Fruit fly (Drosophila melanogaster) whole organism, embryonic: ENCODE data around the gene CG11670.

Experiments used
- C15 ChIP-seq: fragments of 200-800 bp; sonication (Bioruptor generic); IDR thresholded peaks from 3 replicates; pipeline ENCODE4 v1.3.6; 2022; ENCODE audit warnings: missing biosample characterization, missing genetic modification characterization
- CG10959 ChIP-seq: fragments of 200-800 bp; sonication (Bioruptor generic); IDR thresholded peaks from 2 replicates; pipeline ENCODE4 v1.3.6; 2022; ENCODE audit warnings: missing biosample characterization, missing genetic modification characterization
- CG10979 ChIP-seq: fragments of 200-800 bp; sonication (Bioruptor generic); optimal IDR thresholded peaks from 2 replicates; lab custom pipeline; 2018; ENCODE audit warnings: missing biosample characterization, mild to moderate bottlenecking, missing genetic modification characterization, moderate library complexity
- CG12744 ChIP-seq: fragments of 200-800 bp; sonication (Bioruptor generic); optimal IDR thresholded peaks from 2 replicates; lab custom pipeline; 2016; ENCODE audit warnings: missing biosample characterization, missing genetic modification characterization
- CG13424 ChIP-seq: fragments of 200-800 bp; sonication (Bioruptor generic); optimal IDR thresholded peaks from 2 replicates; lab custom pipeline; 2019; ENCODE audit warnings: missing biosample characterization, mild to moderate bottlenecking, missing genetic modification characterization, moderate library complexity
- CG13624 ChIP-seq: fragments of 200-800 bp; sonication (Bioruptor generic); optimal IDR thresholded peaks from 2 replicates; lab custom pipeline; 2016; ENCODE audit warnings: missing biosample characterization, missing genetic modification characterization
- CG15479 ChIP-seq: fragments of 200-800 bp; sonication (Bioruptor generic); optimal IDR thresholded peaks from 3 replicates; lab custom pipeline; 2019; ENCODE audit warnings: missing biosample characterization, mild to moderate bottlenecking, missing genetic modification characterization, moderate library complexity
- CG1602 ChIP-seq: fragments of 200-800 bp; sonication (Bioruptor generic); optimal IDR thresholded peaks from 3 replicates; lab custom pipeline; 2016; ENCODE audit warnings: missing biosample characterization, missing genetic modification characterization
- CG17829 ChIP-seq: fragments of 200-800 bp; optimal IDR thresholded peaks from 2 replicates; lab custom pipeline; 2019; ENCODE audit warnings: missing biosample characterization, mild to moderate bottlenecking, missing genetic modification characterization, moderate library complexity
- CG17912 ChIP-seq: fragments of 200-800 bp; sonication (Bioruptor generic); optimal IDR thresholded peaks from 2 replicates; lab custom pipeline; 2018; ENCODE audit warnings: missing biosample characterization, mild to moderate bottlenecking, missing genetic modification characterization
- CG2116 ChIP-seq: fragments of 200-800 bp; sonication (Bioruptor generic); optimal IDR thresholded peaks from 3 replicates; lab custom pipeline; 2018; ENCODE audit warnings: missing biosample characterization, mild to moderate bottlenecking, missing genetic modification characterization
- CG2120 ChIP-seq: fragments of 200-800 bp; sonication (Bioruptor generic); optimal IDR thresholded peaks from 3 replicates; lab custom pipeline; 2016; ENCODE audit warnings: missing biosample characterization, missing genetic modification characterization
- CG2712 ChIP-seq: fragments of 200-800 bp; optimal IDR thresholded peaks from 3 replicates; lab custom pipeline; 2019; ENCODE audit warnings: missing biosample characterization, mild to moderate bottlenecking, missing genetic modification characterization, moderate library complexity
- CG3163 ChIP-seq: fragments of 200-800 bp; sonication (Bioruptor generic); optimal IDR thresholded peaks from 3 replicates; lab custom pipeline; 2016; ENCODE audit warnings: missing biosample characterization, missing genetic modification characterization
- CG3995 ChIP-seq: fragments of 200-800 bp; sonication (Bioruptor generic); optimal IDR thresholded peaks from 3 replicates; lab custom pipeline; 2016; ENCODE audit warnings: missing biosample characterization, missing genetic modification characterization
- CG5180 ChIP-seq: fragments of 200-800 bp; sonication (Bioruptor generic); optimal IDR thresholded peaks from 3 replicates; lab custom pipeline; 2017; ENCODE audit warnings: missing biosample characterization, missing genetic modification characterization, mild to moderate bottlenecking, moderate library complexity, missing genetic modification reagents
- CG7357 ChIP-seq: fragments of 200-800 bp; sonication (Bioruptor generic); IDR thresholded peaks from 3 replicates; pipeline ENCODE4 v1.3.6; 2022; ENCODE audit warnings: missing biosample characterization, missing genetic modification characterization
- CG8089 ChIP-seq: fragments of 200-800 bp; sonication (Bioruptor generic); optimal IDR thresholded peaks from 3 replicates; lab custom pipeline; 2016; ENCODE audit warnings: missing biosample characterization, missing genetic modification characterization
- CG8290 ChIP-seq, 3 experiments: fragments of 200-800 bp; sonication (Bioruptor generic); optimal IDR thresholded peaks; 2 replicates each; lab custom pipeline; 2016 to 2019; ENCODE audit warnings: missing biosample characterization in 3 of 3, missing genetic modification characterization in 3 of 3, mild to moderate bottlenecking in 2 of 3, moderate library complexity in 1 of 3
- CG9609 ChIP-seq: fragments of 200-800 bp; sonication (Bioruptor generic); optimal IDR thresholded peaks from 3 replicates; lab custom pipeline; 2016; ENCODE audit warnings: missing biosample characterization, missing genetic modification characterization
- CG9817 ChIP-seq: fragments of 200-800 bp; sonication (Bioruptor generic); optimal IDR thresholded peaks from 2 replicates; lab custom pipeline; 2018; ENCODE audit warnings: missing biosample characterization, mild to moderate bottlenecking, missing genetic modification characterization, moderate library complexity
- CG9932 ChIP-seq: fragments of 200-800 bp; sonication (Bioruptor generic); IDR thresholded peaks from 2 replicates; pipeline ENCODE4 v1.3.6; 2022; ENCODE audit warnings: missing biosample characterization, missing genetic modification characterization
- Chrac-16 ChIP-seq: fragments of 200-800 bp; sonication (Bioruptor generic); optimal IDR thresholded peaks from 3 replicates; lab custom pipeline; 2016; ENCODE audit warnings: missing biosample characterization, missing genetic modification characterization
- CrebB ChIP-seq: fragments of 200-800 bp; sonication (Bioruptor generic); optimal IDR thresholded peaks from 3 replicates; lab custom pipeline; 2018; ENCODE audit warnings: missing biosample characterization, mild to moderate bottlenecking, missing genetic modification characterization
- Dll ChIP-seq: fragments of 200-800 bp; sonication (Bioruptor generic); IDR thresholded peaks from 4 replicates; pipeline ENCODE4 v1.3.6; 2022; ENCODE audit warnings: missing biosample characterization, missing genetic modification characterization; ENCODE audit not compliant: partially characterized antibody
- HLH54F ChIP-seq: fragments of 200-800 bp; sonication (Bioruptor generic); optimal IDR thresholded peaks from 3 replicates; lab custom pipeline; 2016; ENCODE audit warnings: missing biosample characterization, missing genetic modification characterization
- Hmr ChIP-seq: fragments of 200-800 bp; sonication (Bioruptor generic); optimal IDR thresholded peaks from 3 replicates; lab custom pipeline; 2017; ENCODE audit warnings: mild to moderate bottlenecking, missing biosample characterization, missing genetic modification reagents, missing genetic modification characterization
- Jarid2 ChIP-seq: fragments of 200-800 bp; sonication (Bioruptor generic); optimal IDR thresholded peaks from 3 replicates; lab custom pipeline; 2017; ENCODE audit warnings: mild to moderate bottlenecking, missing biosample characterization, missing genetic modification reagents, missing genetic modification characterization
- Med ChIP-seq: fragments of 200-800 bp; sonication (Bioruptor generic); peaks from one replicate; lab custom pipeline; 2016; ENCODE audit warnings: missing biosample characterization, missing genetic modification characterization, mild to moderate bottlenecking, inconsistent platforms, moderate library complexity
- Ptx1 ChIP-seq: fragments of 200-800 bp; sonication (Bioruptor generic); IDR thresholded peaks from 2 replicates; pipeline ENCODE4 v1.3.6; 2022; ENCODE audit warnings: missing biosample characterization, missing genetic modification characterization
- Trl ChIP-seq, 3 experiments: fragments of >200 bp in 2 of 3; fragments of 200-800 bp in 1 of 3; sonication (Bioruptor generic) in 1 of 3; optimal IDR thresholded peaks; 2 replicates in 1 of 3; 3 replicates in 2 of 3; lab custom pipeline; 2016 to 2017; ENCODE audit warnings: missing biosample characterization in 1 of 3, missing genetic modification characterization in 1 of 3
- crc ChIP-seq: fragments of 200-800 bp; sonication (Bioruptor generic); optimal IDR thresholded peaks from 2 replicates; lab custom pipeline; 2016; ENCODE audit warnings: missing biosample characterization, missing genetic modification characterization
- cwo ChIP-seq: fragments of 200-800 bp; sonication (Bioruptor generic); optimal IDR thresholded peaks from 3 replicates; lab custom pipeline; 2017; ENCODE audit warnings: missing biosample characterization, missing genetic modification characterization, mild to moderate bottlenecking, moderate library complexity, missing genetic modification reagents
- dmrt11E ChIP-seq: fragments of 200-800 bp; sonication (Bioruptor generic); optimal IDR thresholded peaks from 3 replicates; lab custom pipeline; 2018; ENCODE audit warnings: missing biosample characterization, mild to moderate bottlenecking, missing genetic modification characterization, moderate library complexity
- fru ChIP-seq: fragments of >200 bp; optimal IDR thresholded peaks from 2 replicates; lab custom pipeline; 2017
- grau ChIP-seq: fragments of 200-800 bp; optimal IDR thresholded peaks from 3 replicates; lab custom pipeline; 2019; ENCODE audit warnings: missing biosample characterization, mild to moderate bottlenecking, missing genetic modification characterization, moderate library complexity
- insv ChIP-seq, 2 experiments: fragments of 200-800 bp; sonication (Bioruptor generic); optimal IDR thresholded peaks; 3 replicates each; lab custom pipeline; 2016 to 2018; ENCODE audit warnings: missing biosample characterization in 2 of 2, missing genetic modification characterization in 2 of 2
- jing ChIP-seq: fragments of 200-800 bp; sonication (Bioruptor generic); optimal IDR thresholded peaks from 2 replicates; lab custom pipeline; 2018; ENCODE audit warnings: missing biosample characterization, mild to moderate bottlenecking, missing genetic modification characterization
- phol ChIP-seq: fragments of 200-800 bp; sonication (Bioruptor generic); optimal IDR thresholded peaks from 3 replicates; lab custom pipeline; 2018; ENCODE audit warnings: missing biosample characterization, mild to moderate bottlenecking, missing genetic modification characterization, moderate library complexity
- pzg ChIP-seq: fragments of 200-800 bp; sonication (Bioruptor generic); optimal IDR thresholded peaks from 3 replicates; lab custom pipeline; 2018; ENCODE audit warnings: missing biosample characterization, mild to moderate bottlenecking, missing genetic modification characterization, moderate library complexity
- vvl ChIP-seq: fragments of 200-800 bp; sonication (Bioruptor generic); IDR thresholded peaks from 2 replicates; pipeline ENCODE4 v1.3.6; 2022; ENCODE audit warnings: missing biosample characterization, missing genetic modification characterization
- zen ChIP-seq: fragments of 200-800 bp; sonication (Bioruptor generic); optimal IDR thresholded peaks from 3 replicates; lab custom pipeline; 2018; ENCODE audit warnings: missing biosample characterization, mild to moderate bottlenecking, missing genetic modification characterization, moderate library complexity

CG11670 gene

dm6 chr3R:13078263-13078662 is 36.4 kb downstream of the CG11670 start (continued):
- peak; percentile 39 for TF ChIP-seq CG12744
- peak; percentile 5 for TF ChIP-seq pzg
- TF ChIP-seq Hmr (GFP tag; lab: Kevin White, UChicago) = peak; percentile 48
- no peak for TF ChIP-seq Jarid2
- peak; percentile 26 for TF ChIP-seq CG13624 (GFP tag; lab: Kevin White, UChicago)
- no peak for TF ChIP-seq fru (lab: Kevin White, UChicago)
- peak; percentile 91 for TF ChIP-seq Med (GFP tag; lab: Kevin White, UChicago)
- TF ChIP-seq CG10979 (tag; lab: Kevin White, UChicago) = peak; percentile 66
- no peak for TF ChIP-seq cwo (GFP tag; lab: Kevin White, UChicago)
- TF ChIP-seq CG9817 (tag; lab: Kevin White, UChicago) = peak; percentile 38
- TF ChIP-seq CG3163 (GFP tag; lab: Kevin White, UChicago) = peak; percentile 3
- no peak for TF ChIP-seq CG7357 (GFP tag; lab: Robert Waterston, UW)
- TF ChIP-seq CG17829 (tag; lab: Kevin White, UChicago) = peak; percentile 59
- no peak for TF ChIP-seq CG5180 (GFP tag; lab: Kevin White, UChicago)
- TF ChIP-seq CG2116 (GFP tag; lab: Kevin White, UChicago) = peak; percentile 7
- no peak for TF ChIP-seq crc
- TF ChIP-seq CG2712 (tag; lab: Kevin White, UChicago) = peak; percentile 65
- TF ChIP-seq CG3995 (GFP tag; lab: Kevin White, UChicago) = no peak
- peak; percentile 63 for TF ChIP-seq CG9932 (GFP tag; lab: Robert Waterston, UW)
- peak; percentile 73 for TF ChIP-seq vvl (GFP tag; lab: Robert Waterston, UW)
- peak; percentile 36 for TF ChIP-seq CG1602 (GFP tag; lab: Kevin White, UChicago)
- TF ChIP-seq jing (GFP tag; lab: Kevin White, UChicago) = no peak
- TF ChIP-seq zen (tag; lab: Kevin White, UChicago) = peak; percentile 8
- no peak for TF ChIP-seq Trl (optimal IDR thresholded peaks at IDR 0.05; lab: Kevin White, UChicago)
- no peak for TF ChIP-seq Trl (GFP tag; optimal IDR thresholded peaks at IDR 0.05; lab: Kevin White, UChicago)
- peak; percentile 20 for TF ChIP-seq CG17912 (GFP tag; lab: Kevin White, UChicago)
- peak; percentile 28; the same call in 1 of the 2 replicates for TF ChIP-seq Ptx1
- peak; percentile 30 for TF ChIP-seq CG9609 (GFP tag; lab: Kevin White, UChicago)
- no peak for TF ChIP-seq C15 (GFP tag; lab: Robert Waterston, UW)
- peak; percentile 0 for TF ChIP-seq HLH54F (GFP tag; lab: Kevin White, UChicago)
- no peak for TF ChIP-seq CG10959
- peak; percentile 22 for TF ChIP-seq phol
- TF ChIP-seq CG8290 (GFP tag; optimal IDR thresholded peaks at IDR 0.05; lab: Kevin White, UChicago) = peak; percentile 28
- TF ChIP-seq CG8290 (tag; optimal IDR thresholded peaks at IDR 0.05; lab: Kevin White, UChicago) = peak in 1 of 2 experiments; percentile 72
- peak; percentile 35 for TF ChIP-seq grau (tag; lab: Kevin White, UChicago)
- peak; percentile 46 for TF ChIP-seq CG2120 (GFP tag; lab: Kevin White, UChicago)
- peak; percentile 8 for TF ChIP-seq Chrac-16 (GFP tag; lab: Kevin White, UChicago)
- peak; percentile 20 for TF ChIP-seq CG8089 (GFP tag; lab: Kevin White, UChicago)
- no peak for TF ChIP-seq CG15479 (GFP tag; lab: Kevin White, UChicago)
- TF ChIP-seq CrebB (tag; lab: Kevin White, UChicago) = no peak
- peak; percentile 46 for TF ChIP-seq CG13424 (tag; lab: Kevin White, UChicago)
- peak in 1 of 2 experiments; percentile 74 for TF ChIP-seq insv (GFP tag; optimal IDR thresholded peaks at IDR 0.05; lab: Kevin White, UChicago)
- peak; percentile 32 for TF ChIP-seq dmrt11E
- TF ChIP-seq Dll (GFP tag; lab: Robert Waterston, UW) = no peak
